Worm (Caenorhabditis elegans): ENCODE measurements around the gene C45G9.12.

- TF ChIP-seq nhr-11 (tag; optimal IDR thresholded peaks at IDR 0.05) (no peak), nhr-12 (tag; optimal IDR thresholded peaks at IDR 0.05) (no peak), mdl-1 (tag; optimal IDR thresholded peaks at IDR 0.05) (no peak), nhr-6 (tag; optimal IDR thresholded peaks at IDR 0.05) (peak; percentile 52), nhr-10 (tag; optimal IDR thresholded peaks at IDR 0.05) (no peak), unc-62 (GFP tag; optimal IDR thresholded peaks at IDR 0.05) (no peak), egl-27 (tag; optimal IDR thresholded peaks at IDR 0.05) (no peak), elt-3 (tag; optimal IDR thresholded peaks at IDR 0.05) (no peak), nhr-237 (tag; optimal IDR thresholded peaks at IDR 0.05) (no peak), dmd-4 (tag; optimal IDR thresholded peaks at IDR 0.05) (no peak), ztf-11 (tag; optimal IDR thresholded peaks at IDR 0.05) (no peak), sem-4 (tag; optimal IDR thresholded peaks at IDR 0.05) (no peak), alr-1 (tag; optimal IDR thresholded peaks at IDR 0.05) (no peak), crh-2 (tag; optimal IDR thresholded peaks at IDR 0.05) (peak; percentile 43)
These were observed 2.7 kb downstream of the C45G9.12 start, which contains the start of the genes C45G9.11 and C45G9.2 for ce11 chrIII:5068675-5069233.

Data from whole organism, L2 larva.